Worm (Caenorhabditis elegans) whole organism, L3 larva: ENCODE measurements around the gene lips-6.

ENCODE experiments used
- nhr-237 ChIP-seq: fragments of 150-350 bp; optimal IDR thresholded peaks from 2 replicates; lab custom pipeline; 2014; ENCODE audit warnings: missing biosample characterization, missing genetic modification characterization
- skn-1 ChIP-seq: fragments of 150-350 bp; optimal IDR thresholded peaks from 2 replicates; lab custom pipeline; 2014; ENCODE audit warnings: missing biosample characterization, missing genetic modification characterization

DNA sequence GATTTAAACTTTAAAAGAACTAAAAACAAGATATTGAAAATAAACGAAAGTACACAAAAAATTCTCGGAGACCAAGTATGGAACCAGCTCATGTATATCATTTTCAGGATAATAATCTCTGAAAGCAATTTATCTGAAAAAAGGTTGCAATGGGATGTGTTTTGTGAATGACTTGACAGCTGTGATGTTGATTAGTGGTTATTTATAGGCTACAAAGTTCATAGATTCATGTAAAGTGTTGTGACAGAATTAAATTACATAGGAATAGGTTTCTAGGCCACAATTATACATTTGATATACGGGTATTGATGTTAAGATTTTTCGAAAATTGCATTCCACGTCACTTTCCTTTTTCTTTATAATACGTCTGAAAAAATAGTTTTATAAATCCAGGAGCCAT lies 50.2 kb downstream of the lips-6 start, which contains the start of gene srj-1:
- TF ChIP-seq skn-1 = no peak
- TF ChIP-seq nhr-237 = no peak
